Worm (Caenorhabditis elegans) whole organism, young adult: ENCODE data around the gene R02E4.2.

Experiments used
- B0019.2 ChIP-seq: fragments of 200-800 bp; sonication (Bioruptor generic); conservative IDR thresholded peaks from 2 replicates; pipeline ENCODE4 v1.3.6; 2022; ENCODE audit warnings: missing genetic modification reagents, missing genetic modification characterization, missing compliant biosample characterization
- B0336.3 ChIP-seq: fragments of 200-800 bp; sonication (Bioruptor generic); IDR thresholded peaks from 2 replicates; pipeline ENCODE4 v1.3.6; 2022; ENCODE audit warnings: missing genetic modification characterization, missing compliant biosample characterization
- C17E4.6 ChIP-seq: fragments of 200-800 bp; sonication (Bioruptor generic); IDR thresholded peaks from 2 replicates; pipeline ENCODE4 v1.3.6; 2022; ENCODE audit warnings: missing genetic modification reagents, missing genetic modification characterization, missing compliant biosample characterization
- D2030.7 ChIP-seq: fragments of 200-800 bp; sonication (Bioruptor generic); IDR thresholded peaks from 2 replicates; pipeline ENCODE4 v1.3.6; 2022; ENCODE audit warnings: missing genetic modification reagents, missing genetic modification characterization, missing compliant biosample characterization
- F23B12.7 ChIP-seq: sonication (generic microtip); optimal IDR thresholded peaks from 2 replicates; lab custom pipeline; 2017; ENCODE audit warnings: missing genetic modification characterization, mild to moderate bottlenecking, missing compliant biosample characterization, antibody characterized with exemption, moderate library complexity; ENCODE audit not compliant: insufficient read depth
- F39B2.1 ChIP-seq: fragments of 200-800 bp; sonication (Bioruptor generic); IDR thresholded peaks from 2 replicates; pipeline ENCODE4 v1.3.6; 2022; ENCODE audit warnings: missing genetic modification reagents, missing genetic modification characterization, missing compliant biosample characterization
- F57C9.4 ChIP-seq: sonication (generic microtip); optimal IDR thresholded peaks from 2 replicates; lab custom pipeline; 2017; ENCODE audit warnings: mild to moderate bottlenecking, missing genetic modification characterization, missing compliant biosample characterization
- T26A5.8 ChIP-seq: sonication (generic microtip); optimal IDR thresholded peaks from 2 replicates; lab custom pipeline; 2016; ENCODE audit warnings: missing genetic modification characterization, missing compliant biosample characterization
- Y53F4B.3 ChIP-seq: fragments of 200-800 bp; sonication (Bioruptor generic); IDR thresholded peaks from 2 replicates; pipeline ENCODE4 v1.3.6; 2022; ENCODE audit warnings: missing genetic modification reagents, missing genetic modification characterization, missing compliant biosample characterization
- attf-3 ChIP-seq: fragments of 200-800 bp; sonication (Bioruptor generic); conservative IDR thresholded peaks from 2 replicates; pipeline ENCODE4 v1.3.6; 2022; ENCODE audit warnings: missing genetic modification reagents, missing genetic modification characterization, missing compliant biosample characterization
- attf-6 ChIP-seq: fragments of 200-800 bp; sonication (Bioruptor generic); IDR thresholded peaks from 2 replicates; pipeline ENCODE4 v1.3.6; 2022; ENCODE audit warnings: missing genetic modification reagents, missing genetic modification characterization, missing compliant biosample characterization
- cebp-1 ChIP-seq, 2 experiments: fragments of 200-800 bp in 1 of 2; sonication (Bioruptor generic) in 1 of 2; sonication (generic microtip) in 1 of 2; IDR thresholded peaks in 1 of 2; optimal IDR thresholded peaks in 1 of 2; 2 replicates each; pipeline versions ENCODE4 v1.3.6 to Lab custom; 2017 to 2022; ENCODE audit warnings: missing compliant biosample characterization in 2 of 2, missing genetic modification characterization in 2 of 2, mild to moderate bottlenecking in 1 of 2, missing genetic modification reagents in 1 of 2, moderate library complexity in 1 of 2
- cebp-2 ChIP-seq: fragments of 200-800 bp; sonication (Bioruptor generic); IDR thresholded peaks from 2 replicates; pipeline ENCODE4 v1.3.6; 2022; ENCODE audit warnings: missing genetic modification characterization, missing compliant biosample characterization
- ceh-100 ChIP-seq: fragments of 200-800 bp; sonication (Bioruptor generic); IDR thresholded peaks from 2 replicates; pipeline ENCODE4 v1.3.6; 2022; ENCODE audit warnings: missing genetic modification reagents, missing genetic modification characterization, missing compliant biosample characterization
- ceh-40 ChIP-seq: fragments of 200-800 bp; sonication (Bioruptor generic); IDR thresholded peaks from 2 replicates; pipeline ENCODE4 v1.3.6; 2022; ENCODE audit warnings: missing genetic modification characterization, missing compliant biosample characterization
- ceh-58 ChIP-seq: fragments of 200-800 bp; sonication (Bioruptor generic); IDR thresholded peaks from 2 replicates; pipeline ENCODE4 v1.3.6; 2022; ENCODE audit warnings: missing genetic modification characterization, missing compliant biosample characterization
- die-1 ChIP-seq: sonication (generic microtip); optimal IDR thresholded peaks from 2 replicates; lab custom pipeline; 2016; ENCODE audit warnings: missing genotype, mild to moderate bottlenecking, missing genetic modification characterization, missing compliant biosample characterization
- dpff-1 ChIP-seq: sonication (generic microtip); optimal IDR thresholded peaks from 2 replicates; lab custom pipeline; 2017; ENCODE audit warnings: mild to moderate bottlenecking, missing genetic modification characterization, missing compliant biosample characterization
- efl-1 ChIP-seq: fragments of 150-350 bp; optimal IDR thresholded peaks from 2 replicates; lab custom pipeline; 2014; ENCODE audit warnings: missing biosample characterization, missing genetic modification reagents, missing genetic modification characterization
- egl-44 ChIP-seq: fragments of 200-800 bp; sonication (Bioruptor generic); IDR thresholded peaks from 2 replicates; pipeline ENCODE4 v1.3.6; 2022; ENCODE audit warnings: missing genetic modification reagents, missing genetic modification characterization, missing compliant biosample characterization
- gei-17 ChIP-seq: fragments of 200-800 bp; sonication (Bioruptor generic); optimal IDR thresholded peaks from 2 replicates; lab custom pipeline; 2018; ENCODE audit warnings: mild to moderate bottlenecking, missing genetic modification characterization, missing compliant biosample characterization
- him-1 ChIP-seq: sonication (generic microtip); optimal IDR thresholded peaks from 2 replicates; lab custom pipeline; 2016; ENCODE audit warnings: missing genotype, missing genetic modification reagents, missing genetic modification characterization, missing compliant biosample characterization
- hlh-12 ChIP-seq: sonication (generic microtip); optimal IDR thresholded peaks from 2 replicates; lab custom pipeline; 2016; ENCODE audit warnings: missing genetic modification characterization, missing compliant biosample characterization
- hlh-26 ChIP-seq: fragments of 200-800 bp; sonication (Bioruptor generic); conservative IDR thresholded peaks from 2 replicates; pipeline ENCODE4 v1.3.6; 2022; ENCODE audit warnings: missing genetic modification reagents, missing genetic modification characterization, missing compliant biosample characterization
- hsf-1 ChIP-seq: fragments of 200-800 bp; sonication (Bioruptor generic); IDR thresholded peaks from 2 replicates; pipeline ENCODE4 v1.3.6; 2022; ENCODE audit warnings: missing genetic modification reagents, missing genetic modification characterization, missing compliant biosample characterization
- let-526 ChIP-seq: fragments of 200-800 bp; sonication (Bioruptor generic); IDR thresholded peaks from 2 replicates; pipeline ENCODE4 v1.3.6; 2022; ENCODE audit warnings: missing genetic modification reagents, missing genetic modification characterization, missing compliant biosample characterization
- lin-26 ChIP-seq: fragments of 200-800 bp; sonication (Bioruptor generic); IDR thresholded peaks from 2 replicates; pipeline ENCODE4 v1.3.6; 2022; ENCODE audit warnings: missing genetic modification reagents, missing genetic modification characterization, missing compliant biosample characterization
- lin-40 ChIP-seq: sonication (generic microtip); optimal IDR thresholded peaks from 2 replicates; lab custom pipeline; 2016; ENCODE audit warnings: missing genetic modification characterization, mild to moderate bottlenecking, missing compliant biosample characterization, missing genotype, missing genetic modification reagents
- lir-1 ChIP-seq: fragments of 200-800 bp; sonication (Bioruptor generic); conservative IDR thresholded peaks from 2 replicates; pipeline ENCODE4 v1.3.6; 2022; ENCODE audit warnings: missing genetic modification reagents, missing genetic modification characterization, missing compliant biosample characterization
- madf-6 ChIP-seq: fragments of 200-800 bp; sonication (Bioruptor generic); IDR thresholded peaks from 2 replicates; pipeline ENCODE4 v1.3.6; 2022; ENCODE audit warnings: missing genetic modification reagents, missing genetic modification characterization, missing compliant biosample characterization
- madf-8 ChIP-seq: fragments of 200-800 bp; sonication (Bioruptor generic); conservative IDR thresholded peaks from 2 replicates; pipeline ENCODE4 v1.3.6; 2022; ENCODE audit warnings: missing genetic modification reagents, missing genetic modification characterization, missing compliant biosample characterization
- nfya-1 ChIP-seq: sonication (generic microtip); optimal IDR thresholded peaks from 2 replicates; lab custom pipeline; 2017; ENCODE audit warnings: antibody characterized with exemption, missing compliant biosample characterization, missing genetic modification characterization, borderline replicate concordance; ENCODE audit not compliant: insufficient read depth
- nhr-120 ChIP-seq: fragments of 200-800 bp; sonication (Bioruptor generic); IDR thresholded peaks from 2 replicates; pipeline ENCODE4 v1.3.6; 2022; ENCODE audit warnings: missing genetic modification characterization, missing compliant biosample characterization
- nhr-80 ChIP-seq: sonication (generic microtip); optimal IDR thresholded peaks from 2 replicates; lab custom pipeline; 2016; ENCODE audit warnings: missing genetic modification characterization, missing compliant biosample characterization
- nhr-90 ChIP-seq: sonication (generic microtip); optimal IDR thresholded peaks from 2 replicates; lab custom pipeline; 2016; ENCODE audit warnings: missing genotype, mild to moderate bottlenecking, missing genetic modification characterization, missing compliant biosample characterization
- pha-4 ChIP-seq: fragments of 150-350 bp; sonication (generic microtip); optimal IDR thresholded peaks from 2 replicates; lab custom pipeline; 2014; ENCODE audit warnings: missing biosample characterization, missing genetic modification reagents, missing genetic modification characterization
- rec-8 ChIP-seq, 2 experiments: sonication (generic microtip); optimal IDR thresholded peaks; 2 replicates each; lab custom pipeline; 2016; ENCODE audit warnings: mild to moderate bottlenecking in 2 of 2, missing genetic modification characterization in 2 of 2, missing genetic modification reagents in 2 of 2, missing genotype in 2 of 2, missing biosample characterization in 1 of 2, missing compliant biosample characterization in 1 of 2, moderate library complexity in 1 of 2
- sea-2 ChIP-seq: fragments of 200-800 bp; sonication (Bioruptor generic); IDR thresholded peaks from 2 replicates; pipeline ENCODE4 v1.3.6; 2022; ENCODE audit warnings: missing genetic modification characterization, missing compliant biosample characterization
- snpc-4 ChIP-seq, 5 experiments: fragments of 150-350 bp in 1 of 5; sonication (generic microtip) in 4 of 5; optimal IDR thresholded peaks; 2 replicates each; lab custom pipeline; 2014 to 2018; ENCODE audit warnings: missing genetic modification characterization in 5 of 5, missing biosample characterization in 3 of 5, antibody characterized with exemption in 2 of 5, mild to moderate bottlenecking in 2 of 5, missing compliant biosample characterization in 2 of 5, missing genotype in 2 of 5, moderate library complexity in 2 of 5, missing genetic modification reagents in 1 of 5
- somi-1 ChIP-seq: fragments of 200-800 bp; sonication (Bioruptor generic); optimal IDR thresholded peaks from 2 replicates; lab custom pipeline; 2018; ENCODE audit warnings: mild to moderate bottlenecking, missing genetic modification characterization, missing compliant biosample characterization
- sptf-2 ChIP-seq: fragments of 200-800 bp; sonication (Bioruptor generic); optimal IDR thresholded peaks from 2 replicates; lab custom pipeline; 2018; ENCODE audit warnings: mild to moderate bottlenecking, missing genetic modification characterization, missing compliant biosample characterization
- xnd-1 ChIP-seq: sonication (generic microtip); optimal IDR thresholded peaks from 2 replicates; lab custom pipeline; 2016; ENCODE audit warnings: missing genotype, missing genetic modification reagents, missing genetic modification characterization, missing compliant biosample characterization
- zim-3 ChIP-seq: sonication (generic microtip); optimal IDR thresholded peaks from 2 replicates; lab custom pipeline; 2017; ENCODE audit warnings: mild to moderate bottlenecking, missing genetic modification characterization, moderate library complexity, missing compliant biosample characterization
- ztf-22 ChIP-seq: fragments of 200-800 bp; sonication (Bioruptor generic); optimal IDR thresholded peaks from 2 replicates; lab custom pipeline; 2018; ENCODE audit warnings: mild to moderate bottlenecking, missing genetic modification characterization, moderate library complexity, missing compliant biosample characterization
- ztf-3 ChIP-seq: fragments of 200-800 bp; sonication (Bioruptor generic); optimal IDR thresholded peaks from 2 replicates; lab custom pipeline; 2018; ENCODE audit warnings: mild to moderate bottlenecking, missing genetic modification characterization, missing compliant biosample characterization

Gene R02E4.2

DNA sequence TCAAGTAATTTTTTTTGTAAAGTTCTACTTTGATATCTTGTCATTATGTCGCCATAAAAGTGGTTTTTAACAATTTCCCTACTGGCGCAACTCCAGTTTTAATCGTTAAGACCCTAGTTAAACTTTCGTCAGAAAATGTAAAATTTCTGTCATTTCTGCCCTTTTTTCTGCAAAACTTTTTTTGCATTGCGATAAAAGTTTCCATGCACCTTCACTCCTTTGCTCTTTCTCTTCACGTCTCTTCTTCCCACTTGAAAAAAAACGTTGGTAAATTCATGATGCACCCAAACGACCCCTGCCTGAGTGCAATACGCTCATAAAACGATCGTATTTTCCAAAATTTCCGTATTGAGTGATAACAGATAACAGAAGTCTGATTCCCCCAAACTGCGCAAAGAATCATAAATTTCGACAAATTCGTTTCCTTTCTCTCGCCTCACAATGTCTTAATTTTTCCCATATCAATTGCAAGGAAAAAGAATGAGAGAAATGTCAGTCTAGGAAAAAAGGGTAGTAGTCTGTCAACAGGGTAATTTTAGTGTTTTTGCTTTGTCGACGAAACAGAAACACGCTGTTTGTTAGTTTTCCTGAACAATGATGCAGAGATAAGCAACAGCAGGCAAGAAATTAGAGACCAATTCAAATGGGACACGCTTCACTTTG is 33.6 kb downstream of the R02E4.2 start:
- TF ChIP-seq dpff-1 = no peak
- TF ChIP-seq attf-3 (GFP tag; lab: Robert Waterston, UW) = no peak
- no peak for TF ChIP-seq pha-4 (tag; lab: Kevin White, UChicago)
- no peak for TF ChIP-seq hsf-1 (GFP tag; lab: Robert Waterston, UW)
- no peak for TF ChIP-seq snpc-4 (GFP tag; optimal IDR thresholded peaks at IDR 0.05; lab: Kevin White, UChicago)
- no peak for TF ChIP-seq snpc-4 (tag; optimal IDR thresholded peaks at IDR 0.05; lab: Kevin White, UChicago)
- no peak for TF ChIP-seq die-1
- peak; percentile 37 for TF ChIP-seq ztf-22
- peak; percentile 23 for TF ChIP-seq somi-1 (GFP tag; lab: Kevin White, UChicago)
- TF ChIP-seq ztf-3 (GFP tag; lab: Kevin White, UChicago) = no peak
- TF ChIP-seq let-526 (GFP tag; lab: Robert Waterston, UW) = no peak
- TF ChIP-seq cebp-1 (GFP tag; IDR thresholded peaks at IDR 0.05; lab: Robert Waterston, UW) = no peak
- peak; percentile 6 for TF ChIP-seq cebp-1 (tag; optimal IDR thresholded peaks at IDR 0.05; lab: Kevin White, UChicago)
- TF ChIP-seq B0336.3 (GFP tag; lab: Robert Waterston, UW) = no peak
- no peak for TF ChIP-seq hlh-26
- peak; percentile 2 for TF ChIP-seq zim-3 (tag; lab: Kevin White, UChicago)
- TF ChIP-seq nhr-80 (tag; lab: Kevin White, UChicago) = peak; percentile 50
- no peak for TF ChIP-seq nhr-120 (GFP tag; lab: Robert Waterston, UW)
- TF ChIP-seq him-1 = no peak
- TF ChIP-seq lin-26 (GFP tag; lab: Robert Waterston, UW) = no peak
- 0 out of 2 replicates have a peak, but pooled peaks have one; percentile 7 for TF ChIP-seq egl-44 (GFP tag; lab: Robert Waterston, UW)
- no peak for TF ChIP-seq ceh-58 (GFP tag; lab: Robert Waterston, UW)
- no peak for TF ChIP-seq efl-1 (GFP tag; lab: Kevin White, UChicago)
- peak; percentile 11 for TF ChIP-seq lin-40 (tag; lab: Kevin White, UChicago)
- TF ChIP-seq, all 124 proteins: peak for 7

DNA sequence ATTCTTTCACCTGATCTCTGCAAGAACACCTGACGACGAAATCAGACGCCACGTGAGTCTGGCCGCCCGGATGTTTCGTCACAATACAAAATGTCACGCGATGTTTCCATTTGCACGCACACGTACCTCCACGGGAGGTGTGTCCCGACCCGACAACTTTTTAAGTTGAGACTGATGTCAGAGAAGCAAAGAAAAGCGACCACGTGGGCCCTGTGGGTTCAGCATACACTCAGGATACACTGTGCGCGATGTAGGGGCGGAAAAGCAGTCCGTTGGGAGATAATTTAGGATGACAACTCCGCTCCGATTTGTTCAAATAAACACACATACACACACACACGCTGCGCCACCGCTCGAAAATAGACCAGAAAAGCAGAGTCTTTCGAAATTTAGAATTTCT is 34.9 kb downstream of the R02E4.2 start:
- TF ChIP-seq sea-2 (no peak), C17E4.6 (no peak), pha-4 (tag; lab: Kevin White, UChicago) (no peak), B0019.2 (GFP tag; lab: Robert Waterston, UW) (no peak), madf-8 (GFP tag; lab: Robert Waterston, UW) (no peak), B0336.3 (GFP tag; lab: Robert Waterston, UW) (peak; percentile 82), F23B12.7 (tag; lab: Kevin White, UChicago) (no peak), hlh-26 (no peak), sptf-2 (GFP tag; lab: Kevin White, UChicago) (no peak), him-1 (no peak), attf-6 (GFP tag; lab: Robert Waterston, UW) (no peak), F57C9.4 (tag; lab: Kevin White, UChicago) (no peak), Y53F4B.3 (GFP tag; lab: Robert Waterston, UW) (no peak), gei-17 (GFP tag; lab: Kevin White, UChicago) (peak; percentile 52), cebp-2 (no peak), madf-6 (GFP tag; lab: Robert Waterston, UW) (no peak), lin-40 (tag; lab: Kevin White, UChicago) (peak; percentile 41), ceh-40 (GFP tag; lab: Robert Waterston, UW) (no peak), xnd-1 (no peak), D2030.7 (GFP tag; lab: Robert Waterston, UW) (no peak), F39B2.1 (GFP tag; lab: Robert Waterston, UW) (no peak), T26A5.8 (tag; lab: Kevin White, UChicago) (no peak), ceh-100 (GFP tag; lab: Robert Waterston, UW) (no peak), lir-1 (no peak), snpc-4 (GFP tag; optimal IDR thresholded peaks at IDR 0.05; lab: Kevin White, UChicago) (no peak), snpc-4 (tag; optimal IDR thresholded peaks at IDR 0.05; lab: Kevin White, UChicago) (peak in 2 of 4 experiments; percentile 49 to 57), nfya-1 (tag; lab: Kevin White, UChicago) (no peak), rec-8 (tag; optimal IDR thresholded peaks at IDR 0.05; lab: Kevin White, UChicago) (no peak), hlh-12 (tag; lab: Kevin White, UChicago) (no peak), nhr-90 (tag; lab: Kevin White, UChicago) (peak; percentile 41)
